Fruit fly (Drosophila melanogaster) whole organism, embryonic: ENCODE data around the gene CG12115.

Experiments used
- Bdp1 ChIP-seq: fragments of 200-800 bp; sonication (Bioruptor generic); optimal IDR thresholded peaks from 3 replicates; lab custom pipeline; 2016; ENCODE audit warnings: missing biosample characterization, missing genetic modification characterization
- CG10431 ChIP-seq: fragments of 200-800 bp; sonication (Bioruptor generic); optimal IDR thresholded peaks from 3 replicates; lab custom pipeline; 2018; ENCODE audit warnings: missing biosample characterization, mild to moderate bottlenecking, missing genetic modification characterization
- CG10654 ChIP-seq: fragments of 200-800 bp; sonication (Bioruptor generic); optimal IDR thresholded peaks from 2 replicates; lab custom pipeline; 2016; ENCODE audit warnings: missing biosample characterization, missing genetic modification characterization
- CG11504 ChIP-seq: fragments of 200-800 bp; sonication (Bioruptor generic); optimal IDR thresholded peaks from 3 replicates; lab custom pipeline; 2019; ENCODE audit warnings: missing biosample characterization, mild to moderate bottlenecking, missing genetic modification characterization, moderate library complexity
- CG14050 ChIP-seq: fragments of 200-800 bp; sonication (Bioruptor generic); IDR thresholded peaks from 3 replicates; pipeline ENCODE4 v1.3.6; 2022; ENCODE audit warnings: missing biosample characterization, missing genetic modification characterization
- CG14710 ChIP-seq: fragments of 200-800 bp; sonication (Bioruptor generic); optimal IDR thresholded peaks from 3 replicates; lab custom pipeline; 2019; ENCODE audit warnings: missing biosample characterization, mild to moderate bottlenecking, missing genetic modification characterization, moderate library complexity
- CG15073 ChIP-seq: fragments of 200-800 bp; sonication (Bioruptor generic); optimal IDR thresholded peaks from 2 replicates; lab custom pipeline; 2016; ENCODE audit warnings: missing biosample characterization, missing genetic modification characterization
- CG1529 ChIP-seq: fragments of 200-800 bp; sonication (Bioruptor generic); optimal IDR thresholded peaks from 3 replicates; lab custom pipeline; 2018; ENCODE audit warnings: missing biosample characterization, missing genetic modification characterization
- CG15479 ChIP-seq: fragments of 200-800 bp; sonication (Bioruptor generic); optimal IDR thresholded peaks from 3 replicates; lab custom pipeline; 2019; ENCODE audit warnings: missing biosample characterization, mild to moderate bottlenecking, missing genetic modification characterization, moderate library complexity
- CG15696 ChIP-seq: fragments of 200-800 bp; sonication (Bioruptor generic); optimal IDR thresholded peaks from 2 replicates; lab custom pipeline; 2019; ENCODE audit warnings: missing biosample characterization, mild to moderate bottlenecking, missing genetic modification characterization, moderate library complexity
- CG17328 ChIP-seq: fragments of 200-800 bp; sonication (Bioruptor generic); IDR thresholded peaks from 2 replicates; pipeline ENCODE4 v1.3.6; 2022; ENCODE audit warnings: missing biosample characterization, missing genetic modification characterization
- CG17802 ChIP-seq: fragments of 200-800 bp; sonication (Bioruptor generic); optimal IDR thresholded peaks from 2 replicates; lab custom pipeline; 2018; ENCODE audit warnings: missing biosample characterization, mild to moderate bottlenecking, missing genetic modification characterization, moderate library complexity
- CG2129 ChIP-seq: fragments of 200-800 bp; sonication (Bioruptor generic); IDR thresholded peaks from 2 replicates; pipeline ENCODE4 v1.3.6; 2022; ENCODE audit warnings: missing biosample characterization, missing genetic modification characterization; ENCODE audit not compliant: partially characterized antibody
- CG4328 ChIP-seq: fragments of 200-800 bp; sonication (Bioruptor generic); optimal IDR thresholded peaks from 3 replicates; lab custom pipeline; 2017; ENCODE audit warnings: missing biosample characterization, missing genetic modification reagents, missing genetic modification characterization
- CG4360 ChIP-seq: fragments of 200-800 bp; sonication (Bioruptor generic); IDR thresholded peaks from 2 replicates; pipeline ENCODE4 v1.3.6; 2022; ENCODE audit warnings: missing biosample characterization, missing genetic modification characterization
- CG7556 ChIP-seq: fragments of 200-800 bp; sonication (Bioruptor generic); optimal IDR thresholded peaks from 2 replicates; lab custom pipeline; 2017; ENCODE audit warnings: missing biosample characterization, mild to moderate bottlenecking, missing genetic modification characterization
- CG7839 ChIP-seq: fragments of 200-800 bp; sonication (Bioruptor generic); optimal IDR thresholded peaks from 3 replicates; lab custom pipeline; 2018; ENCODE audit warnings: missing biosample characterization, mild to moderate bottlenecking, missing genetic modification characterization, moderate library complexity
- CG8290 ChIP-seq, 3 experiments: fragments of 200-800 bp; sonication (Bioruptor generic); optimal IDR thresholded peaks; 2 replicates each; lab custom pipeline; 2016 to 2019; ENCODE audit warnings: missing biosample characterization in 3 of 3, missing genetic modification characterization in 3 of 3, mild to moderate bottlenecking in 2 of 3, moderate library complexity in 1 of 3
- CG8388 ChIP-seq: fragments of 200-800 bp; sonication (Bioruptor generic); optimal IDR thresholded peaks from 2 replicates; lab custom pipeline; 2019; ENCODE audit warnings: missing biosample characterization, mild to moderate bottlenecking, missing genetic modification characterization, moderate library complexity
- CG8924 ChIP-seq: fragments of 200-800 bp; optimal IDR thresholded peaks from 3 replicates; lab custom pipeline; 2019; ENCODE audit warnings: missing biosample characterization, mild to moderate bottlenecking, missing genetic modification characterization, moderate library complexity
- CG9437 ChIP-seq: fragments of 200-800 bp; sonication (Bioruptor generic); optimal IDR thresholded peaks from 2 replicates; lab custom pipeline; 2018; ENCODE audit warnings: missing biosample characterization, mild to moderate bottlenecking, missing genetic modification characterization
- CG9876 ChIP-seq: fragments of 200-800 bp; sonication (Bioruptor generic); optimal IDR thresholded peaks from 2 replicates; lab custom pipeline; 2016; ENCODE audit warnings: missing biosample characterization, missing genetic modification characterization
- Dad ChIP-seq: fragments of 200-800 bp; sonication (Bioruptor generic); optimal IDR thresholded peaks from 3 replicates; lab custom pipeline; 2016; ENCODE audit warnings: missing biosample characterization, missing genetic modification characterization
- Dll ChIP-seq: fragments of 200-800 bp; sonication (Bioruptor generic); IDR thresholded peaks from 4 replicates; pipeline ENCODE4 v1.3.6; 2022; ENCODE audit warnings: missing biosample characterization, missing genetic modification characterization; ENCODE audit not compliant: partially characterized antibody
- E2f1 ChIP-seq: fragments of 200-800 bp; sonication (Bioruptor generic); IDR thresholded peaks from 2 replicates; pipeline ENCODE4 v1.3.6; 2022; ENCODE audit warnings: missing biosample characterization, missing genetic modification characterization
- HLH3B ChIP-seq: fragments of 200-800 bp; sonication (Bioruptor generic); IDR thresholded peaks from 2 replicates; pipeline ENCODE4 v1.3.6; 2022; ENCODE audit warnings: missing biosample characterization, missing genetic modification characterization
- HLH4C ChIP-seq: fragments of 200-800 bp; sonication (Bioruptor generic); IDR thresholded peaks from 3 replicates; pipeline ENCODE4 v1.3.6; 2022; ENCODE audit warnings: missing biosample characterization, missing genetic modification characterization; ENCODE audit not compliant: partially characterized antibody
- Lim3 ChIP-seq: fragments of 200-800 bp; sonication (Bioruptor generic); IDR thresholded peaks from 2 replicates; pipeline ENCODE4 v1.3.6; 2022; ENCODE audit warnings: missing biosample characterization, missing genetic modification characterization
- Mes4 ChIP-seq: fragments of 200-800 bp; sonication (Bioruptor generic); optimal IDR thresholded peaks from 2 replicates; lab custom pipeline; 2016; ENCODE audit warnings: missing biosample characterization, missing genetic modification characterization
- Opbp ChIP-seq: fragments of 200-800 bp; sonication (Bioruptor generic); IDR thresholded peaks from 3 replicates; pipeline ENCODE4 v1.3.6; 2022; ENCODE audit warnings: missing biosample characterization, missing genetic modification characterization; ENCODE audit not compliant: partially characterized antibody
- Rfx ChIP-seq: fragments of 200-800 bp; sonication (Bioruptor generic); IDR thresholded peaks from 2 replicates; pipeline ENCODE4 v1.3.6; 2022; ENCODE audit warnings: missing biosample characterization, missing genetic modification characterization
- Sry-δ ChIP-seq: fragments of 200-800 bp; sonication (Bioruptor generic); optimal IDR thresholded peaks from 2 replicates; lab custom pipeline; 2016; ENCODE audit warnings: missing biosample characterization, missing genetic modification characterization
- Stat92E ChIP-seq, 3 experiments: fragments of >200 bp in 2 of 3; fragments of 200-800 bp in 1 of 3; sonication (Bioruptor generic) in 1 of 3; optimal IDR thresholded peaks; 2 replicates each; lab custom pipeline; 2017 to 2019; ENCODE audit warnings: missing biosample characterization in 3 of 3, missing genetic modification characterization in 3 of 3, mild to moderate bottlenecking in 1 of 3, moderate library complexity in 1 of 3
- Vsx1 ChIP-seq: fragments of 200-800 bp; sonication (Bioruptor generic); optimal IDR thresholded peaks from 2 replicates; lab custom pipeline; 2017; ENCODE audit warnings: missing biosample characterization, mild to moderate bottlenecking, missing genetic modification characterization, missing genetic modification reagents
- bsh ChIP-seq, 2 experiments: fragments of 200-800 bp; sonication (Bioruptor generic); optimal IDR thresholded peaks; 2 replicates each; lab custom pipeline; 2017 to 2018; ENCODE audit warnings: mild to moderate bottlenecking in 2 of 2, missing biosample characterization in 2 of 2, missing genetic modification characterization in 2 of 2, moderate library complexity in 1 of 2
- chinmo ChIP-seq: fragments of 200-800 bp; sonication (Bioruptor generic); IDR thresholded peaks from 4 replicates; pipeline ENCODE4 v1.3.6; 2022; ENCODE audit warnings: missing biosample characterization, missing genetic modification characterization; ENCODE audit not compliant: partially characterized antibody
- ems ChIP-seq: fragments of 200-800 bp; sonication (Bioruptor generic); optimal IDR thresholded peaks from 3 replicates; lab custom pipeline; 2016; ENCODE audit warnings: missing biosample characterization, missing genetic modification characterization
- en ChIP-seq: fragments of 200-800 bp; sonication (Bioruptor generic); optimal IDR thresholded peaks from 2 replicates; lab custom pipeline; 2016; ENCODE audit warnings: missing biosample characterization, missing genetic modification characterization
- ftz-f1 ChIP-seq: fragments of 200-800 bp; sonication (Bioruptor generic); optimal IDR thresholded peaks from 2 replicates; lab custom pipeline; 2016; ENCODE audit warnings: missing biosample characterization, missing genetic modification characterization
- gcm2 ChIP-seq: fragments of 200-800 bp; sonication (Bioruptor generic); optimal IDR thresholded peaks from 2 replicates; lab custom pipeline; 2016; ENCODE audit warnings: missing biosample characterization, missing genetic modification characterization
- gfzf ChIP-seq: fragments of 200-800 bp; sonication (Bioruptor generic); optimal IDR thresholded peaks from 2 replicates; lab custom pipeline; 2016; ENCODE audit warnings: missing biosample characterization, mild to moderate bottlenecking, missing genetic modification characterization, moderate library complexity
- mam ChIP-seq: fragments of 200-800 bp; sonication (Bioruptor generic); optimal IDR thresholded peaks from 3 replicates; lab custom pipeline; 2016; ENCODE audit warnings: missing biosample characterization, missing genetic modification characterization
- nerfin-1 ChIP-seq: fragments of 200-800 bp; sonication (Bioruptor generic); optimal IDR thresholded peaks from 3 replicates; lab custom pipeline; 2019; ENCODE audit warnings: missing biosample characterization, mild to moderate bottlenecking, missing genetic modification characterization, moderate library complexity
- p53 ChIP-seq: fragments of 200-800 bp; sonication (Bioruptor generic); optimal IDR thresholded peaks from 2 replicates; lab custom pipeline; 2016; ENCODE audit warnings: missing biosample characterization, missing genetic modification characterization
- phol ChIP-seq: fragments of 200-800 bp; sonication (Bioruptor generic); optimal IDR thresholded peaks from 3 replicates; lab custom pipeline; 2018; ENCODE audit warnings: missing biosample characterization, mild to moderate bottlenecking, missing genetic modification characterization, moderate library complexity
- scrt ChIP-seq: fragments of 200-800 bp; sonication (Bioruptor generic); optimal IDR thresholded peaks from 2 replicates; lab custom pipeline; 2018; ENCODE audit warnings: missing biosample characterization, mild to moderate bottlenecking, missing genetic modification characterization, moderate library complexity
- so ChIP-seq: fragments of 200-800 bp; sonication (Bioruptor generic); IDR thresholded peaks from 3 replicates; pipeline ENCODE4 v1.3.6; 2022; ENCODE audit warnings: missing biosample characterization, missing genetic modification characterization
- tna ChIP-seq: fragments of 200-800 bp; sonication (Bioruptor generic); IDR thresholded peaks from 2 replicates; pipeline ENCODE4 v1.3.6; 2022; ENCODE audit warnings: missing biosample characterization, missing genetic modification characterization; ENCODE audit not compliant: partially characterized antibody
- toy ChIP-seq: fragments of 200-800 bp; sonication (Bioruptor generic); IDR thresholded peaks from 2 replicates; pipeline ENCODE4 v1.3.6; 2022; ENCODE audit warnings: missing biosample characterization, missing genetic modification characterization
- yki ChIP-seq: fragments of >200 bp; optimal IDR thresholded peaks from 3 replicates; lab custom pipeline; 2018
- zfh1 ChIP-seq: fragments of 200-800 bp; sonication (Bioruptor generic); IDR thresholded peaks from 3 replicates; pipeline ENCODE4 v1.3.6; 2022; ENCODE audit warnings: missing biosample characterization, missing genetic modification characterization

CG12115 gene

dm6 chrX:9163110-9163509, 27.3 kb downstream of the CG12115 start, which contains the start of gene mei-P26 (continued):
- TF ChIP-seq p53 (GFP tag; lab: Kevin White, UChicago) (no peak), chinmo (GFP tag; lab: Robert Waterston, UW) (peak; percentile 94), scrt (GFP tag; lab: Kevin White, UChicago) (no peak), ftz-f1 (no peak), CG9437 (peak; percentile 44), Dll (GFP tag; lab: Robert Waterston, UW) (peak; percentile 79), CG8388 (GFP tag; lab: Kevin White, UChicago) (no peak), toy (GFP tag; lab: Robert Waterston, UW) (no peak), CG11504 (tag; lab: Kevin White, UChicago) (no peak), E2f1 (no peak), CG7839 (no peak), CG15073 (GFP tag; lab: Kevin White, UChicago) (no peak), CG1529 (no peak), en (GFP tag; lab: Kevin White, UChicago) (no peak), CG17802 (no peak), Stat92E (GFP tag; optimal IDR thresholded peaks at IDR 0.05; lab: Kevin White, UChicago) (no peak), bsh (GFP tag; optimal IDR thresholded peaks at IDR 0.05; lab: Kevin White, UChicago) (no peak), CG4360 (no peak), CG10654 (GFP tag; lab: Kevin White, UChicago) (no peak), CG9876 (GFP tag; lab: Kevin White, UChicago) (no peak), CG14710 (tag; lab: Kevin White, UChicago) (peak; percentile 26), CG10431 (GFP tag; lab: Kevin White, UChicago) (no peak), CG8924 (tag; lab: Kevin White, UChicago) (no peak), CG17328 (GFP tag; lab: Robert Waterston, UW) (no peak), gfzf (peak; percentile 0), Bdp1 (GFP tag; lab: Kevin White, UChicago) (no peak), ems (GFP tag; lab: Kevin White, UChicago) (no peak), so (GFP tag; lab: Robert Waterston, UW) (no peak), CG8290 (GFP tag; optimal IDR thresholded peaks at IDR 0.05; lab: Kevin White, UChicago) (no peak), CG8290 (tag; optimal IDR thresholded peaks at IDR 0.05; lab: Kevin White, UChicago) (peak in 1 of 2 experiments; percentile 38), HLH4C (GFP tag; lab: Robert Waterston, UW) (peak; percentile 81), Rfx (GFP tag; lab: Robert Waterston, UW) (no peak), Vsx1 (no peak), CG4328 (GFP tag; lab: Kevin White, UChicago) (no peak), Mes4 (GFP tag; lab: Kevin White, UChicago) (no peak), nerfin-1 (tag; lab: Kevin White, UChicago) (no peak), HLH3B (GFP tag; lab: Robert Waterston, UW) (no peak), Dad (GFP tag; lab: Kevin White, UChicago) (no peak), zfh1 (GFP tag; lab: Robert Waterston, UW) (no peak), tna (GFP tag; lab: Robert Waterston, UW) (peak; percentile 72), CG2129 (GFP tag; lab: Robert Waterston, UW) (peak; percentile 65), Lim3 (no peak), phol (tag; lab: Kevin White, UChicago) (peak; percentile 52), Sry-δ (GFP tag; lab: Kevin White, UChicago) (peak; percentile 78), yki (no peak), Opbp (GFP tag; lab: Robert Waterston, UW) (peak; percentile 87), gcm2 (GFP tag; lab: Kevin White, UChicago) (no peak), CG15696 (tag; lab: Kevin White, UChicago) (no peak), CG15479 (GFP tag; lab: Kevin White, UChicago) (no peak), CG7556 (GFP tag; lab: Kevin White, UChicago) (no peak), CG14050 (GFP tag; lab: Robert Waterston, UW) (no peak), mam (GFP tag; lab: Kevin White, UChicago) (no peak)
